Worm (Caenorhabditis elegans) whole organism, early embryonic: ENCODE results near the gene ptr-16.

Experiments
- B0310.2 ChIP-seq: sonication (generic microtip); optimal IDR thresholded peaks from 2 replicates; lab custom pipeline; 2016; ENCODE audit warnings: mild to moderate bottlenecking, missing genetic modification characterization, missing compliant biosample characterization
- aly-1 ChIP-seq: sonication (generic microtip); optimal IDR thresholded peaks from 2 replicates; lab custom pipeline; 2016; ENCODE audit warnings: missing genetic modification characterization, missing compliant biosample characterization
- ama-1 ChIP-seq: fragments of 150-350 bp; optimal IDR thresholded peaks from 2 replicates; lab custom pipeline; 2014
- ceh-13 ChIP-seq: fragments of 200-800 bp; sonication (Bioruptor generic); optimal IDR thresholded peaks from 2 replicates; lab custom pipeline; 2018; ENCODE audit warnings: mild to moderate bottlenecking, missing genetic modification characterization, missing compliant biosample characterization
- ceh-36 ChIP-seq: sonication (generic microtip); optimal IDR thresholded peaks from 2 replicates; lab custom pipeline; 2016; ENCODE audit warnings: missing genetic modification characterization, inconsistent platforms, missing compliant biosample characterization
- flt-1 ChIP-seq: fragments of 200-800 bp; sonication (Bioruptor generic); IDR thresholded peaks from 2 replicates; pipeline ENCODE4 v1.3.6; 2022; ENCODE audit warnings: missing genetic modification characterization, missing compliant biosample characterization
- hmbx-1 ChIP-seq: sonication (generic microtip); optimal IDR thresholded peaks from 2 replicates; lab custom pipeline; 2016; ENCODE audit warnings: mild to moderate bottlenecking, missing genetic modification characterization, missing compliant biosample characterization
- hnd-1 ChIP-seq: sonication (generic microtip); optimal IDR thresholded peaks from 2 replicates; lab custom pipeline; 2016; ENCODE audit warnings: missing genetic modification characterization, missing compliant biosample characterization
- scrt-1 ChIP-seq: fragments of 200-800 bp; sonication (Bioruptor generic); IDR thresholded peaks from 2 replicates; pipeline ENCODE4 v1.3.6; 2022; ENCODE audit warnings: missing genetic modification characterization, missing compliant biosample characterization
- tbx-37 ChIP-seq: fragments of 200-800 bp; sonication (Bioruptor generic); conservative IDR thresholded peaks from 2 replicates; pipeline ENCODE4 v1.3.6; 2022; ENCODE audit warnings: missing genetic modification reagents, missing genetic modification characterization, missing compliant biosample characterization

DNA sequence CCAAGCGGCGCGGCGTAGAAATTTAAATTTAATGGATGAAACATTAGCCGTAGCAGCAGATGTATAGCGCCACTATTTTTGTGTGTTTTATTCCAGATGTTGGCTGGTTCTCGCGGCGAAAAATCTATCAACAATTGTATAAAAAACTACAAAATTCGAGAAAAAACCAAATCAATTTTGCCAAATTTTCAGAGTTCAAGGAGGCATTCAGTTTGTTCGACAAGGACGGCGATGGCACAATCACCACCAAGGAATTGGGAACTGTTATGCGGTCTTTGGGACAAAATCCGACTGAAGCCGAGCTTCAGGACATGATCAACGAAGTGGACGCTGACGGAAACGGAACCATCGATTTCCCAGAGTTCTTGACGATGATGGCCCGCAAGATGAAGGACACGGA, 9.1 kb upstream of the ptr-16 start:
- no peak for TF ChIP-seq ama-1 (lab: Kevin White, UChicago)
- TF ChIP-seq scrt-1 (GFP tag; lab: Robert Waterston, UW): no peak
- TF ChIP-seq flt-1 (GFP tag; lab: Robert Waterston, UW): no peak
- TF ChIP-seq hnd-1 (tag; lab: Kevin White, UChicago): no peak
- TF ChIP-seq B0310.2 (tag; lab: Kevin White, UChicago): no peak
- no peak for TF ChIP-seq tbx-37
- no peak for TF ChIP-seq aly-1 (tag; lab: Kevin White, UChicago)
- TF ChIP-seq ceh-13 (GFP tag; lab: Kevin White, UChicago): no peak
- TF ChIP-seq ceh-36: no peak
- no peak for TF ChIP-seq hmbx-1 (tag; lab: Kevin White, UChicago)
